Worm (Caenorhabditis elegans): ENCODE data around the gene ugt-18.

DNA sequence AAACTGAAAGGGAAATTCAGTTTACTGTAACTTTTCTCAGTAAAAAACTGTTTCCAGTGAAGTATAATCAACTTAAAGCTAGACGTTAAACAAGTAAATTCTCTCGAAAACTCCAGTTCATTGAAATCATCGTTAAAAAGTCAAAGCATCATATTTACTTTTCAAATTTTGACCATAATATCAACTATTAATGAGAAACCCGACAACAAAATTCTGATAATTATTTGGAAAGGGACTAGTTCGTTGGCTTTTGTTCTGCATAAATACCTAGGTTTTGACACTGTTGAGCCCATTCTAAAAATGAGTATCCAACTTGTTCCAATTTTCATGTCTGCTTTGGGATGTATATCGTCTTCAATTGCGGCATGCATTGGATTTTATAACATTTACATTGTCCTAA lies 13.9 kb upstream of the ugt-18 start, which contains the start of gene ZC443.7:
- TF ChIP-seq egl-27 (tag; optimal IDR thresholded peaks at IDR 0.05) (no peak), fkh-10 (GFP tag; optimal IDR thresholded peaks at IDR 0.05) (no peak), nhr-11 (tag; optimal IDR thresholded peaks at IDR 0.05) (no peak), nhr-28 (tag; optimal IDR thresholded peaks at IDR 0.05) (no peak), nfya-1 (tag; optimal IDR thresholded peaks at IDR 0.05; ENCODE audit: insufficient read depth) (no peak), nhr-76 (tag; optimal IDR thresholded peaks at IDR 0.05) (no peak), pqm-1 (tag; optimal IDR thresholded peaks at IDR 0.05) (no peak), ceh-16 (tag; optimal IDR thresholded peaks at IDR 0.05) (no peak), elt-3 (tag; optimal IDR thresholded peaks at IDR 0.05) (no peak)
